Worm (Caenorhabditis elegans): ENCODE results near the gene W08E12.6.

DNA sequence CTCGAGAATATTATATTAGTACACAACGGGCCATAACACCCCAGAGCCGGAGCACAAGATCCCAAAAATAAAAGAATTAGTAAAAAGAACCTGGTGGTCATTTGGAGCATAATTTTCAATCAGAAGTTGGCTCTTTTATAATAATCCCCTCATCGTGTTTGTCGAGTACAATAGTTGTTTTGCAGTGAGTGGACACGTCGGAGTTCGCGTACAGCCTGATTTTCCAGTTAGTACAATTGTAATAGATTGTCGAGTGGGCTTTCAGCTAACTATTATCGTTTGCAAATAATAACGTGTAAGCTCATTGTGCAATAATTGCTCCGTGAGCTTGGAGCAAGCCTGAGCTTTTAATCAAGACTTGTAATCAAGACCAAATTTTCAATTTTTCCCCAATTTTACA, 9.1 kb downstream of the W08E12.6 start, which contains the start of gene W08E12.9:
- TF ChIP-seq him-1 (tag; optimal IDR thresholded peaks at IDR 0.05) = no peak
- no peak for TF ChIP-seq W03F9.2 (tag; optimal IDR thresholded peaks at IDR 0.05)
